Fruit fly (Drosophila melanogaster): ENCODE measurements around the gene CG7573.

Gene CG7573

DNA sequence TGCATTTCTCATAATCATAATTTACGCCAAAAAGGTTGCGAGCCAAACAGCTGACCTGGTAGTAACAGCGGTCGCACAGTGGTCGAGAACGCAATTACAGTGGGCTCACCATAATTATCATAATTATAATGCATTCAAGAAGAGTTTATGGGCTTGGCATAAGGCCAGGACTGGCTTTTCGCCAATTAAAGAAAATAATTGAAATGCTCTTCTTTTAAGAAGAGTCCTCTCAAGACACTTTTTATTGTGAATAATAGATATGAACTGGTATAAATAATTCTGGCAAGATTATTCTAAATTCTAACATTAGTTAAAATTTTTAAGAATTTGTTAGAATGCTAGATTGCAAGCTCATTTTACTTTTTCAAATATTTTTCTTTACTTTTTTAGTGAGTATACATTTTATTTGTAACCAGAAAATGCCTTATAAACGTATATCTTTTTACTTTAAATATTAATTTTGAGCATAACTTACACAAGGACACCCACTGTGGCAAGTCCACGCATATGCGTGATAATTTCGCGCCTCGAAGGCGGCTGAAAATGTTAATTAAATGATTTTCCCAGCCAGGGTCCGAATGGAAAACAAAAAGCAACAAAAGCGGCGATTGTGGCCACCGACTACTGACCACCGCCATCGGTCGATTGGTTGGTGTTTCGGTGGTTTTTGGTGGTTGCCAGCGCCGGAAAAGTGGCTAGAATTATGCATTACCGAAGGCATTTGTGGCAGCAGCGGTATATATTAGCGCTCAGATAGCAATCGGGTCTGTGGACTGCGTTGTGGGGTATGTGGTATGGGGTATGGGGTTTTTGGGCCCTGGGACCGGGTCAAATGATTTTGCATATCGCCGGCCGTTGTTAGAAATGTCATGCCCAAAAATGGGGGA is 5.2 kb upstream of the CG7573 start:
- TF ChIP-seq CG9437 (GFP tag; optimal IDR thresholded peaks at IDR 0.05) (peak; percentile 25), Taf1 (GFP tag; IDR thresholded peaks at IDR 0.05) (no peak), ssp (GFP tag; IDR thresholded peaks at IDR 0.05) (no peak), dysf (GFP tag; IDR thresholded peaks at IDR 0.05) (0 out of 3 replicates have a peak, but pooled peaks have one; percentile 35), Rfx (GFP tag; IDR thresholded peaks at IDR 0.05) (peak; percentile 28; the same call in 1 of the 2 replicates), Hr51 (GFP tag; optimal IDR thresholded peaks at IDR 0.05) (peak in 1 of 2 experiments; percentile 44), CG12391 (tag; optimal IDR thresholded peaks at IDR 0.05) (peak; percentile 35), CG15269 (tag; optimal IDR thresholded peaks at IDR 0.05) (peak; percentile 3), CG13424 (tag; optimal IDR thresholded peaks at IDR 0.05) (peak; percentile 5), Jarid2 (GFP tag; optimal IDR thresholded peaks at IDR 0.05) (peak; percentile 6), ap (GFP tag; IDR thresholded peaks at IDR 0.05) (peak; percentile 16; the same call in 1 of the 2 replicates), unpg (GFP tag; optimal IDR thresholded peaks at IDR 0.05) (no peak), Doc2 (GFP tag; IDR thresholded peaks at IDR 0.05) (no peak), Mrtf (GFP tag; IDR thresholded peaks at IDR 0.05) (peak; percentile 49; the same call in 1 of the 3 replicates), amos (GFP tag; IDR thresholded peaks at IDR 0.05; ENCODE audit: partially characterized antibody) (peak; percentile 14; the same call in 1 of the 2 replicates), cato (GFP tag; optimal IDR thresholded peaks at IDR 0.05; ENCODE audit: borderline replicate concordance) (peak; percentile 3), gce (GFP tag; IDR thresholded peaks at IDR 0.05) (no peak), MTF-1 (GFP tag; optimal IDR thresholded peaks at IDR 0.05; ENCODE audit: borderline replicate concordance) (no peak), pum (GFP tag; optimal IDR thresholded peaks at IDR 0.05) (no peak), az2 (GFP tag; optimal IDR thresholded peaks at IDR 0.05) (peak; percentile 5), CoRest (tag; optimal IDR thresholded peaks at IDR 0.05) (peak; percentile 21), her (GFP tag; optimal IDR thresholded peaks at IDR 0.05) (no peak), CG4617 (GFP tag; optimal IDR thresholded peaks at IDR 0.05; ENCODE audit: borderline replicate concordance) (no peak), Nf-YB (GFP tag; optimal IDR thresholded peaks at IDR 0.05) (no peak), kni (GFP tag; optimal IDR thresholded peaks at IDR 0.05) (peak; percentile 58), prd (optimal IDR thresholded peaks at IDR 0.05) (no peak), prd (GFP tag; IDR thresholded peaks at IDR 0.05) (peak; percentile 28; the same call in 1 of the 3 replicates), gfzf (GFP tag; optimal IDR thresholded peaks at IDR 0.05) (no peak), gem (tag; optimal IDR thresholded peaks at IDR 0.05) (peak; percentile 40), E2f2 (GFP tag; IDR thresholded peaks at IDR 0.05) (peak; percentile 4; the same call in 1 of the 2 replicates), gcm (GFP tag; optimal IDR thresholded peaks at IDR 0.05) (no peak), Hr3 (GFP tag; optimal IDR thresholded peaks at IDR 0.05) (peak; percentile 10), CG9876 (GFP tag; optimal IDR thresholded peaks at IDR 0.05) (no peak), chif (GFP tag; optimal IDR thresholded peaks at IDR 0.05) (no peak), Xrp1 (GFP tag; IDR thresholded peaks at IDR 0.05) (peak; percentile 14; the same call in 1 of the 2 replicates), CG4282 (GFP tag; optimal IDR thresholded peaks at IDR 0.05) (no peak), lola (GFP tag; optimal IDR thresholded peaks at IDR 0.05) (peak in 1 of 3 experiments; percentile 41), danr (GFP tag; IDR thresholded peaks at IDR 0.05) (no peak), CG17361 (GFP tag; IDR thresholded peaks at IDR 0.05) (peak; percentile 65), CG14710 (tag; optimal IDR thresholded peaks at IDR 0.05) (peak; percentile 0), Hmr (GFP tag; optimal IDR thresholded peaks at IDR 0.05) (peak; percentile 1), hbn (GFP tag; IDR thresholded peaks at IDR 0.05; ENCODE audit: partially characterized antibody) (no peak), Asciz (GFP tag; optimal IDR thresholded peaks at IDR 0.05) (no peak), grau (tag; optimal IDR thresholded peaks at IDR 0.05) (peak; percentile 44), br (optimal IDR thresholded peaks at IDR 0.05) (no peak), Neu2 (GFP tag; optimal IDR thresholded peaks at IDR 0.05; ENCODE audit: borderline replicate concordance) (no peak), emc (GFP tag; optimal IDR thresholded peaks at IDR 0.05) (no peak), CG12659 (GFP tag; optimal IDR thresholded peaks at IDR 0.05) (peak; percentile 36)

Measured in whole organism, embryonic.